Fruit fly (Drosophila melanogaster) whole organism, embryonic: ENCODE measurements around the gene CG34300.

Experiments
- Aef1 ChIP-seq: fragments of 200-800 bp; sonication (Bioruptor generic); IDR thresholded peaks from 3 replicates; pipeline ENCODE4 v1.3.6; 2022; ENCODE audit warnings: missing biosample characterization, missing genetic modification characterization
- Awh ChIP-seq: fragments of 200-800 bp; sonication (Bioruptor generic); IDR thresholded peaks from 2 replicates; pipeline ENCODE4, ENCODE4 v1.3.6; 2022; ENCODE audit warnings: missing biosample characterization, missing genetic modification characterization
- BEAF-32 ChIP-seq: fragments of 200-800 bp; sonication (Bioruptor generic); optimal IDR thresholded peaks from 3 replicates; lab custom pipeline; 2017; ENCODE audit warnings: missing biosample characterization, missing genetic modification characterization, mild to moderate bottlenecking, moderate library complexity, missing genetic modification reagents
- Blimp-1 ChIP-seq: fragments of 200-800 bp; sonication (Bioruptor generic); optimal IDR thresholded peaks from 3 replicates; lab custom pipeline; 2018; ENCODE audit warnings: missing biosample characterization, missing genetic modification characterization, mild to moderate bottlenecking, moderate library complexity, missing genetic modification reagents
- CG11696 ChIP-seq: fragments of 200-800 bp; sonication (Bioruptor generic); IDR thresholded peaks from 2 replicates; pipeline ENCODE4 v1.3.6; 2022; ENCODE audit warnings: missing biosample characterization, missing genetic modification characterization
- CG14014 ChIP-seq: fragments of 200-800 bp; sonication (Bioruptor generic); IDR thresholded peaks from 2 replicates; pipeline ENCODE4 v1.3.6; 2022; ENCODE audit warnings: missing biosample characterization, missing genetic modification characterization
- CG15073 ChIP-seq: fragments of 200-800 bp; sonication (Bioruptor generic); optimal IDR thresholded peaks from 2 replicates; lab custom pipeline; 2016; ENCODE audit warnings: missing biosample characterization, missing genetic modification characterization
- CG1603 ChIP-seq: fragments of 200-800 bp; sonication (Bioruptor generic); optimal IDR thresholded peaks from 2 replicates; lab custom pipeline; 2019; ENCODE audit warnings: missing biosample characterization, mild to moderate bottlenecking, missing genetic modification characterization, moderate library complexity
- CG16815 ChIP-seq: fragments of 200-800 bp; sonication (Bioruptor generic); optimal IDR thresholded peaks from 3 replicates; lab custom pipeline; 2017; ENCODE audit warnings: missing biosample characterization, mild to moderate bottlenecking, missing genetic modification characterization
- CG16863 ChIP-seq: fragments of 200-800 bp; sonication (Bioruptor generic); optimal IDR thresholded peaks from 3 replicates; lab custom pipeline; 2016; ENCODE audit warnings: missing biosample characterization, missing genetic modification characterization
- CG17328 ChIP-seq: fragments of 200-800 bp; sonication (Bioruptor generic); IDR thresholded peaks from 2 replicates; pipeline ENCODE4 v1.3.6; 2022; ENCODE audit warnings: missing biosample characterization, missing genetic modification characterization
- CG18764 ChIP-seq: fragments of 200-800 bp; sonication (Bioruptor generic); optimal IDR thresholded peaks from 3 replicates; lab custom pipeline; 2016; ENCODE audit warnings: missing biosample characterization, missing genetic modification characterization
- CG2129 ChIP-seq: fragments of 200-800 bp; sonication (Bioruptor generic); IDR thresholded peaks from 2 replicates; pipeline ENCODE4 v1.3.6; 2022; ENCODE audit warnings: missing biosample characterization, missing genetic modification characterization; ENCODE audit not compliant: partially characterized antibody
- CG31441 ChIP-seq: fragments of 200-800 bp; sonication (Bioruptor generic); IDR thresholded peaks from 2 replicates; pipeline ENCODE4 v1.3.6; 2022; ENCODE audit warnings: missing biosample characterization, missing genetic modification characterization
- CG32772 ChIP-seq: fragments of 200-800 bp; sonication (Bioruptor generic); IDR thresholded peaks from 2 replicates; pipeline ENCODE4 v1.3.6; 2022; ENCODE audit warnings: missing biosample characterization, missing genetic modification characterization
- CG33213 ChIP-seq: fragments of 200-800 bp; sonication (Bioruptor generic); optimal IDR thresholded peaks from 3 replicates; lab custom pipeline; 2016; ENCODE audit warnings: missing biosample characterization, missing genetic modification characterization
- CG33557 ChIP-seq: fragments of 200-800 bp; sonication (Bioruptor generic); optimal IDR thresholded peaks from 2 replicates; lab custom pipeline; 2019; ENCODE audit warnings: missing biosample characterization, mild to moderate bottlenecking, missing genetic modification characterization, moderate library complexity
- CG34376 ChIP-seq: fragments of 200-800 bp; sonication (Bioruptor generic); optimal IDR thresholded peaks from 2 replicates; lab custom pipeline; 2018; ENCODE audit warnings: missing biosample characterization, mild to moderate bottlenecking, missing genetic modification characterization
- CG3726 ChIP-seq: fragments of 200-800 bp; sonication (Bioruptor generic); IDR thresholded peaks from 3 replicates; pipeline ENCODE4, ENCODE4 v1.3.6; 2022; ENCODE audit warnings: missing biosample characterization, missing genetic modification characterization
- CG4404 ChIP-seq: fragments of 200-800 bp; sonication (Bioruptor generic); IDR thresholded peaks from 2 replicates; pipeline ENCODE4 v1.3.6; 2022; ENCODE audit warnings: missing biosample characterization, missing genetic modification characterization
- CG8290 ChIP-seq, 3 experiments: fragments of 200-800 bp; sonication (Bioruptor generic); optimal IDR thresholded peaks; 2 replicates each; lab custom pipeline; 2016 to 2019; ENCODE audit warnings: missing biosample characterization in 3 of 3, missing genetic modification characterization in 3 of 3, mild to moderate bottlenecking in 2 of 3, moderate library complexity in 1 of 3
- CG8765 ChIP-seq: fragments of 200-800 bp; sonication (Bioruptor generic); IDR thresholded peaks from 2 replicates; pipeline ENCODE4 v1.3.6; 2022; ENCODE audit warnings: missing biosample characterization, missing genetic modification characterization
- Drgx ChIP-seq: fragments of 200-800 bp; sonication (Bioruptor generic); IDR thresholded peaks from 2 replicates; pipeline ENCODE4 v1.3.6; 2022; ENCODE audit warnings: missing biosample characterization, missing genetic modification characterization
- MESR4 ChIP-seq: fragments of 200-800 bp; sonication (Bioruptor generic); optimal IDR thresholded peaks from 2 replicates; lab custom pipeline; 2018; ENCODE audit warnings: missing biosample characterization, mild to moderate bottlenecking, missing genetic modification characterization, moderate library complexity
- Med ChIP-seq: fragments of 200-800 bp; sonication (Bioruptor generic); peaks from one replicate; lab custom pipeline; 2016; ENCODE audit warnings: missing biosample characterization, missing genetic modification characterization, mild to moderate bottlenecking, inconsistent platforms, moderate library complexity
- Rx ChIP-seq: fragments of 200-800 bp; sonication (Bioruptor generic); IDR thresholded peaks from 2 replicates; pipeline ENCODE4 v1.3.6; 2022; ENCODE audit warnings: missing biosample characterization, missing genetic modification characterization
- Sox102F ChIP-seq: fragments of 200-800 bp; sonication (Bioruptor generic); optimal IDR thresholded peaks from 2 replicates; lab custom pipeline; 2018; ENCODE audit warnings: missing biosample characterization, mild to moderate bottlenecking, missing genetic modification characterization, moderate library complexity
- Xrp1 ChIP-seq: fragments of 200-800 bp; sonication (Bioruptor generic); IDR thresholded peaks from 2 replicates; pipeline ENCODE4 v1.3.6; 2022; ENCODE audit warnings: missing biosample characterization, missing genetic modification characterization
- ap ChIP-seq: fragments of 200-800 bp; sonication (Bioruptor generic); IDR thresholded peaks from 2 replicates; pipeline ENCODE4 v1.3.6; 2022; ENCODE audit warnings: missing biosample characterization, missing genetic modification characterization
- ash1 ChIP-seq: fragments of 200-800 bp; sonication (Bioruptor generic); optimal IDR thresholded peaks from 2 replicates; lab custom pipeline; 2018; ENCODE audit warnings: missing biosample characterization, mild to moderate bottlenecking, missing genetic modification characterization
- bsh ChIP-seq, 2 experiments: fragments of 200-800 bp; sonication (Bioruptor generic); optimal IDR thresholded peaks; 2 replicates each; lab custom pipeline; 2017 to 2018; ENCODE audit warnings: mild to moderate bottlenecking in 2 of 2, missing biosample characterization in 2 of 2, missing genetic modification characterization in 2 of 2, moderate library complexity in 1 of 2
- caup ChIP-seq: fragments of 200-800 bp; sonication (Bioruptor generic); optimal IDR thresholded peaks from 3 replicates; lab custom pipeline; 2017; ENCODE audit warnings: missing biosample characterization, mild to moderate bottlenecking, missing genetic modification characterization, moderate library complexity; ENCODE audit not compliant: severe bottlenecking
- ci ChIP-seq: fragments of 200-800 bp; sonication (Bioruptor generic); IDR thresholded peaks from 3 replicates; pipeline ENCODE4 v1.3.6; 2022; ENCODE audit warnings: missing biosample characterization, missing genetic modification characterization
- corto ChIP-seq: fragments of 200-800 bp; sonication (Bioruptor generic); optimal IDR thresholded peaks from 2 replicates; lab custom pipeline; 2016; ENCODE audit warnings: missing biosample characterization, mild to moderate bottlenecking, missing genetic modification characterization, moderate library complexity
- croc ChIP-seq: fragments of 200-800 bp; sonication (Bioruptor generic); conservative IDR thresholded peaks from 3 replicates; pipeline ENCODE4 v1.3.6; 2022; ENCODE audit warnings: missing biosample characterization, missing genetic modification characterization
- dmrt99B ChIP-seq: fragments of 200-800 bp; sonication (Bioruptor generic); optimal IDR thresholded peaks from 2 replicates; lab custom pipeline; 2018; ENCODE audit warnings: missing biosample characterization, mild to moderate bottlenecking, missing genetic modification characterization, moderate library complexity
- fd96Cb ChIP-seq: fragments of 200-800 bp; sonication (Bioruptor generic); optimal IDR thresholded peaks from 2 replicates; lab custom pipeline; 2018; ENCODE audit warnings: missing biosample characterization, mild to moderate bottlenecking, missing genetic modification characterization, moderate library complexity
- gce ChIP-seq: fragments of 200-800 bp; sonication (Bioruptor generic); IDR thresholded peaks from 3 replicates; pipeline ENCODE4 v1.3.6; 2022; ENCODE audit warnings: missing biosample characterization, missing genetic modification characterization
- gcm2 ChIP-seq: fragments of 200-800 bp; sonication (Bioruptor generic); optimal IDR thresholded peaks from 2 replicates; lab custom pipeline; 2016; ENCODE audit warnings: missing biosample characterization, missing genetic modification characterization
- gem ChIP-seq: fragments of 200-800 bp; sonication (Bioruptor generic); optimal IDR thresholded peaks from 2 replicates; lab custom pipeline; 2019; ENCODE audit warnings: missing biosample characterization, mild to moderate bottlenecking, missing genetic modification characterization, moderate library complexity
- hb ChIP-seq: fragments of 200-800 bp; sonication (Bioruptor generic); IDR thresholded peaks from 3 replicates; pipeline ENCODE4 v1.3.6; 2022; ENCODE audit warnings: missing biosample characterization, missing genetic modification characterization; ENCODE audit not compliant: partially characterized antibody
- hth ChIP-seq: fragments of >200 bp; optimal IDR thresholded peaks from 2 replicates; lab custom pipeline; 2017; ENCODE audit warnings: inconsistent platforms
- jumu ChIP-seq: fragments of 200-800 bp; sonication (Bioruptor generic); optimal IDR thresholded peaks from 3 replicates; lab custom pipeline; 2016; ENCODE audit warnings: missing biosample characterization, missing genetic modification characterization
- lbe ChIP-seq: fragments of 200-800 bp; sonication (Bioruptor generic); optimal IDR thresholded peaks from 2 replicates; lab custom pipeline; 2016; ENCODE audit warnings: missing biosample characterization, mild to moderate bottlenecking, missing genetic modification characterization
- nom ChIP-seq: fragments of 200-800 bp; sonication (Bioruptor generic); optimal IDR thresholded peaks from 2 replicates; lab custom pipeline; 2017; ENCODE audit warnings: missing biosample characterization, missing genetic modification characterization, mild to moderate bottlenecking, moderate library complexity, missing genetic modification reagents
- sens ChIP-seq: fragments of 200-800 bp; sonication (Bioruptor generic); peaks from one replicate; lab custom pipeline; 2016; ENCODE audit warnings: missing biosample characterization, missing genetic modification characterization
- wek ChIP-seq: fragments of 200-800 bp; sonication (Bioruptor generic); optimal IDR thresholded peaks from 3 replicates; lab custom pipeline; 2018; ENCODE audit warnings: missing biosample characterization, mild to moderate bottlenecking, missing genetic modification characterization, moderate library complexity
- zen ChIP-seq: fragments of 200-800 bp; sonication (Bioruptor generic); optimal IDR thresholded peaks from 3 replicates; lab custom pipeline; 2018; ENCODE audit warnings: missing biosample characterization, mild to moderate bottlenecking, missing genetic modification characterization, moderate library complexity
- zen2 ChIP-seq: fragments of 200-800 bp; sonication (Bioruptor generic); IDR thresholded peaks from 3 replicates; pipeline ENCODE4 v1.3.6; 2022; ENCODE audit warnings: missing biosample characterization, missing genetic modification characterization; ENCODE audit not compliant: partially characterized antibody

CG34300 gene

dm6 chr3R:30257588-30257987, 48.9 kb downstream of the CG34300 start:
- TF ChIP-seq CG33557 (GFP tag; lab: Kevin White, UChicago) (no peak), CG16815 (GFP tag; lab: Kevin White, UChicago) (no peak), corto (GFP tag; lab: Kevin White, UChicago) (peak; percentile 62), Drgx (peak; percentile 28; the same call in 1 of the 2 replicates), Med (peak; percentile 34), nom (GFP tag; lab: Kevin White, UChicago) (peak; percentile 40), CG1603 (peak; percentile 13), lbe (GFP tag; lab: Kevin White, UChicago) (peak; percentile 93), bsh (GFP tag; optimal IDR thresholded peaks at IDR 0.05; lab: Kevin White, UChicago) (peak in 1 of 2 experiments; percentile 20), CG31441 (GFP tag; lab: Robert Waterston, UW) (0 out of 2 replicates have a peak, but pooled peaks have one; percentile 24), sens (GFP tag; lab: Kevin White, UChicago) (peak; percentile 42), Aef1 (GFP tag; lab: Robert Waterston, UW) (no peak), Rx (no peak), jumu (GFP tag; lab: Kevin White, UChicago) (no peak), Awh (GFP tag; lab: Robert Waterston, UW) (no peak), Sox102F (GFP tag; lab: Kevin White, UChicago) (peak; percentile 28), dmrt99B (tag; lab: Kevin White, UChicago) (peak; percentile 9), ap (GFP tag; lab: Robert Waterston, UW) (0 out of 2 replicates have a peak, but pooled peaks have one; percentile 4), CG16863 (GFP tag; lab: Kevin White, UChicago) (no peak), CG3726 (GFP tag; lab: Robert Waterston, UW) (no peak), wek (no peak), Blimp-1 (GFP tag; lab: Kevin White, UChicago) (peak; percentile 6), Xrp1 (GFP tag; lab: Robert Waterston, UW) (peak; percentile 24; the same call in 1 of the 2 replicates), gem (tag; lab: Kevin White, UChicago) (peak; percentile 30)

DNA sequence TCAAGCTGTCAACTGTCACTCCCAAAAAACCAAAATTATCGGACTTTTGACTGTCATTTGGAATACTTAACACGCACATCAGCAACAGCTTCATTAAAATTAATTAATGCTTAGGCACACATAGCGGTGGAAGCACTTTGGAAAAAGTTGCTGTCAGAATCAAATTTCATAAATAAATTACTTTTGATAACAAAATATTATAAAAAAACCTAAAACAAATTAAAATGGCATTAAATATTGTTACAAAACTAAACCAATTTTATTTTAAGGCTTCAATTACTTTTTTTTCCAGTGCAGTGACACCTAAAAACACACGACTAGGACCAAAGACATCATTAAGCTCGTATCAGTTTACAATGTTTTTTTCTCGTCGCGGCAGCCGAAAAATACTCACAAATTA, 50.2 kb downstream of the CG34300 start:
- no peak for TF ChIP-seq caup (GFP tag; lab: Kevin White, UChicago)
- no peak for TF ChIP-seq BEAF-32
- TF ChIP-seq CG8290 (GFP tag; optimal IDR thresholded peaks at IDR 0.05; lab: Kevin White, UChicago): no peak
- no peak for TF ChIP-seq CG8290 (tag; optimal IDR thresholded peaks at IDR 0.05; lab: Kevin White, UChicago)
- TF ChIP-seq CG34376 (GFP tag; lab: Kevin White, UChicago): no peak
- peak; percentile 73 for TF ChIP-seq sens (GFP tag; lab: Kevin White, UChicago)
- peak; percentile 36; the same call in 1 of the 2 replicates for TF ChIP-seq CG11696 (GFP tag; lab: Robert Waterston, UW)
- TF ChIP-seq zen2 (GFP tag; lab: Robert Waterston, UW): no peak
- no peak for TF ChIP-seq fd96Cb (tag; lab: Kevin White, UChicago)
- no peak for TF ChIP-seq CG18764 (GFP tag; lab: Kevin White, UChicago)
- TF ChIP-seq gce: no peak
- no peak for TF ChIP-seq CG14014
- TF ChIP-seq hth (lab: Kevin White, UChicago): no peak
- TF ChIP-seq MESR4 (GFP tag; lab: Kevin White, UChicago): no peak
- TF ChIP-seq CG32772: 0 out of 2 replicates have a peak, but pooled peaks have one; percentile 21
- no peak for TF ChIP-seq CG4404
- TF ChIP-seq bsh (GFP tag; optimal IDR thresholded peaks at IDR 0.05; lab: Kevin White, UChicago): peak in 1 of 2 experiments; percentile 14
- TF ChIP-seq ash1: no peak
- TF ChIP-seq CG8765 (GFP tag; lab: Robert Waterston, UW): no peak
- no peak for TF ChIP-seq CG15073 (GFP tag; lab: Kevin White, UChicago)
- 0 out of 3 replicates have a peak, but pooled peaks have one; percentile 21 for TF ChIP-seq ci (GFP tag; lab: Robert Waterston, UW)
- TF ChIP-seq CG2129 (GFP tag; lab: Robert Waterston, UW): no peak
- TF ChIP-seq Xrp1 (GFP tag; lab: Robert Waterston, UW): 0 out of 2 replicates have a peak, but pooled peaks have one; percentile 23
- no peak for TF ChIP-seq CG33213
- TF ChIP-seq zen: no peak
- no peak for TF ChIP-seq gcm2
- TF ChIP-seq croc (GFP tag; lab: Robert Waterston, UW): no peak
- 0 out of 2 replicates have a peak, but pooled peaks have one; percentile 13 for TF ChIP-seq CG17328
- no peak for TF ChIP-seq hb (GFP tag; lab: Robert Waterston, UW)
